Worm (Caenorhabditis elegans): ENCODE results near the gene T12A7.9.

The T12A7.9 gene

DNA sequence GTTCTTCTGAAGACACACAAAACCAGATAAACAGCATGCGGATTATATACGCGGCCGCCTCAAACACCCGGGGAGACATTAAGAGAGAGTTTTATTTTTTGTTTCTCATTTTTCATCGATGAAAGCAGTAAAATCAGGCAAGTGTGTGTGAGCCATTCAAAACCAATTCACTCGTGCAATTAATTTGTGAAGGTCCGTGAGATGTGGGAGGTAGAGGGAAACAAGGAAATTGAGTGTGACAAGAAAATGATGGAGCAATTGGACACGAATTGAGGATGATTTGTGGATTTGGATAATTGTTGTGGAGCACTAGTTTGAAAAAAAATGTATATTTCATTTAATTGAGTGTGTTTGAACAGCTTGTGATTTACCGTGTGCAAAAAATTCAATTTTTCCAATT lies 32.0 kb upstream of the T12A7.9 start:
- TF ChIP-seq flt-1 (GFP tag; IDR thresholded peaks at IDR 0.05) (no peak), tab-1 (GFP tag; IDR thresholded peaks at IDR 0.05) (no peak), ref-1 (GFP tag; conservative IDR thresholded peaks at IDR 0.05) (no peak), ztf-23 (GFP tag; IDR thresholded peaks at IDR 0.05) (no peak), ztf-29 (GFP tag; IDR thresholded peaks at IDR 0.05) (no peak), med-1 (GFP tag; optimal IDR thresholded peaks at IDR 0.05; ENCODE audit: insufficient read depth) (no peak), cog-1 (tag; optimal IDR thresholded peaks at IDR 0.05) (no peak), T22C8.4 (GFP tag; IDR thresholded peaks at IDR 0.05) (no peak), klf-2 (GFP tag; conservative IDR thresholded peaks at IDR 0.05) (no peak)

DNA sequence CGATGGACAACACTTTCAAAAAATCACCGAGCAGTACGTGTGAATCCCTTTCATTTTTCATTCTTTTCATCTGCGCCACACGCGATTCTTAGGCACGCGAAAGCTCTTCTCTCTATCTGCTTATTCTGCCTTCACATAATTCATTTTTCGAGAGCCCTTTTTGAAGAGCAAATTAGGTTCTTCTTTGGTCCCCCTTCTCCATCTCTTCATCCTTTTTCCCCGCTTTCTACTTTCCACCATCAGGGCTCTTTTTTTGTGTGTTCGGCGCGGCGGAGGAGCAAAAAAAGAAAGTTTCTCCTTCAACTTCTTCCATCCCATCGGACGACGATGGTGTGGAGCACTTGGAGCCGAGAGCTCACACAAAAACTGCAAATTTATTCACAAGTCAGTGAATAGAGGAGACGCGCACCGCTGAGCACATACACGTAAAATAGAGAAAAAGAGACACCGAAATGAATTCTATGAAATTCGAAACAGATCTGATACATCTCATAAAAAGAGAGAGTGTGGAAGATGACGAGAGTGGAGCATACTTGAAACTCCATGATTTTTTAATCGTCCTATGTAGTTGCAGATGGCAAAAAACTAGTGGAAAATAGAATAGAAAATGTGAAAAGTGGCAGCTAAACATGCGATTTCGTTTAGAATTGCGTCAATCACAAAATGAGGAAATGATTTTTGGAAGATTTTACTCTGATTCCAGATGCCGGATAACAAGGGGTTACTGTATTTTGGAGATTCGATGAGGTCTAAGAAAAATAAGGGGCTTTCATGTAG lies 29.4 kb upstream of the T12A7.9 start:
- TF ChIP-seq tab-1 (GFP tag; IDR thresholded peaks at IDR 0.05) (no peak), T22C8.4 (GFP tag; IDR thresholded peaks at IDR 0.05) (no peak), ztf-29 (GFP tag; IDR thresholded peaks at IDR 0.05) (no peak), med-1 (GFP tag; optimal IDR thresholded peaks at IDR 0.05; ENCODE audit: insufficient read depth) (no peak), ref-1 (GFP tag; conservative IDR thresholded peaks at IDR 0.05) (no peak), cog-1 (tag; optimal IDR thresholded peaks at IDR 0.05) (no peak), flt-1 (GFP tag; IDR thresholded peaks at IDR 0.05) (no peak), klf-2 (GFP tag; conservative IDR thresholded peaks at IDR 0.05) (no peak), ztf-23 (GFP tag; IDR thresholded peaks at IDR 0.05) (no peak)

DNA sequence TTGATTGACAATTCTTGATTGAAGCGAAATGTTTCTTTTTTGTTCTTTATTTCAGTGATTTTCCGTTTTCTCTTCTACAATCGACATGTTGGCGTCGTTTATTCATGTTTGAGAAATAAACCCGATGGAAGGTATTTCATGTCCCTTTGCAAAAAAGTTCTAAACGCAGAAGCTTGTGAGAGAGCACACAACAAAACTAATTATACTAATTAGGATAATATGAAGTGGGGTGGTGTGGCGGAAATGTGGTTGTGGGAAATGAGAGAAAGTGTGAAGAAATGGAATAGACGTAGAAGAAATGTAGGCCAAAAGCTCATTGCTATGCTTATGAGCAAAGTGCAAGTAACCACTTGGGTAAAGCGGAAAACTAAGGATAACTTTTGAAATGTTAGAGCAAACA lies 27.0 kb upstream of the T12A7.9 start:
- TF ChIP-seq ref-1 (GFP tag; conservative IDR thresholded peaks at IDR 0.05) (no peak), ztf-29 (GFP tag; IDR thresholded peaks at IDR 0.05) (no peak), flt-1 (GFP tag; IDR thresholded peaks at IDR 0.05) (no peak), ztf-23 (GFP tag; IDR thresholded peaks at IDR 0.05) (no peak)

DNA sequence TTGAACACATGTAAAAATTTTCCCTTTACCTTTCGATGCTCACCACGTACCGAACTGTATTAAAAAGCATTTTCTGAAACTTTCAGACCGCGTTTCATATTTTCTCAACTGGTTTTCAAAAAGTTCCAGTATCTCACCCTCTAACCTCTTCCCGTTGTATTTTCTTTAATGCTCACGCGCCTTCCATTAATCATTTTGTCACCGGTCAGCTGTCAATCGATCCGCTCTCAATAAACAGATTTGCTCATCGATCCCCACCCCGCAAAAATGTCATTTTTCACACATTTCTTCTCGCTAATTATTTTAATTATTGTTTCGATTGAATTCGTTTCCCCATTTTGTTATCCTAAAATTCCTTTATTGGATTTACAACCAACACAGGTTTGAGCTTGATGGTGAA lies 23.2 kb upstream of the T12A7.9 start, which contains the start of gene lpr-2:
lpr-2 (plus strand) TSS at position 189 of the 400 bp plus-strand sequence.
- TF ChIP-seq med-1 (GFP tag; optimal IDR thresholded peaks at IDR 0.05; ENCODE audit: insufficient read depth) (no peak), klf-2 (GFP tag; conservative IDR thresholded peaks at IDR 0.05) (no peak), ztf-23 (GFP tag; IDR thresholded peaks at IDR 0.05) (no peak), ztf-29 (GFP tag; IDR thresholded peaks at IDR 0.05) (no peak), T22C8.4 (GFP tag; IDR thresholded peaks at IDR 0.05) (no peak), ref-1 (GFP tag; conservative IDR thresholded peaks at IDR 0.05) (no peak), tab-1 (GFP tag; IDR thresholded peaks at IDR 0.05) (no peak)

DNA sequence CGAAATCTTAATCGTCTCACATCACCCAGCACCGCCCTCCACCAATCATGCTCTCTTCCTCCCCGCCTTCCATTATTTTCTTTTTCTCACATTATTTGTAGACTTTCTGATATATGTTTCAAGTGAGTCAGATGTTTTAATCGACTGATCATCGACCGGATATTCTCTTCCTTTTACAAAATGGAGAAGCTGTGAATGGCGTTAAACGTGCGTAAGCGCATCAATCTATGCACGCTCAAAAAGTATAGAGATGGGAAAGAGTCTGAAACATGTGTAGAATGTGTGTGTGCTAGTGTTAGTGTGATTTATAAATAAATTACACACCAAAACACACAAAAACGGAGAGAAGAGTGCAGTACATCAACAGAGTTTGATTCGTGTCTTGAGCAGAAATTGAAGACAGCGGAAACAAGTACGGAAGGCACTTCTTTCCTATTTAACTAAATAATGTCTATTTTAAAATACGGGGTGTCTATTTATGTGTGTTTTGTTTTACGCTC lies 21.2 kb upstream of the T12A7.9 start:
- no peak for TF ChIP-seq ref-1 (GFP tag; conservative IDR thresholded peaks at IDR 0.05)
- no peak for TF ChIP-seq flt-1 (GFP tag; IDR thresholded peaks at IDR 0.05)

DNA sequence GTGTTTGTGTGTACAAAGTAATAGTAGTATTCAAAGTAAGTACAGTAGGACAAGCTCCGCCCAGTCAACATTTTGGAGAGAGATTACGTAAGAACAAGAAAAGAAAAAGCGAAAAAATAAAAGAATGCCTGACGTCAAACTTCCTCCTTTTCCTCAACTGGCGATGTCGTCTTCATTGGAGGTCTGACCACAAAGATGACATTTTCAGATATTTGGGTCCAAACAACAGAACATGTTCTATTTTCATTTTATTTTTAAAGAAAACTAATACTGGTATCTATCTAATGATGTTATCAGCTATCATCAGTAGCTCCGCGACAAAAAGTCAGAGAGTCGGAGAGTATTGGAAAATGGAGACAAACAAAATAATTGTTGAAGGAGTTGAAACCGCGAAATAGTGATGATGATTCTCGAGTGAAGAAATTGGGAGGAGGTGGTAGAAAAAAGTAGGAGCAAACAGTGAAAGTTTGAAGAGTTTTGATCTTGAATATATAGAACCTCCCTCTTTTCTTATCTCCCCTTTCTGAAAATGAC lies 18.0 kb upstream of the T12A7.9 start, which contains the start of gene lips-5:
lips-5 (minus strand) TSS at position 51 of the 534 bp plus-strand sequence.
- TF ChIP-seq med-1 (GFP tag; optimal IDR thresholded peaks at IDR 0.05; ENCODE audit: insufficient read depth) = no peak
- no peak for TF ChIP-seq klf-2 (GFP tag; conservative IDR thresholded peaks at IDR 0.05)
- TF ChIP-seq ztf-23 (GFP tag; IDR thresholded peaks at IDR 0.05) = no peak
- TF ChIP-seq T22C8.4 (GFP tag; IDR thresholded peaks at IDR 0.05) = no peak
- no peak for TF ChIP-seq ref-1 (GFP tag; conservative IDR thresholded peaks at IDR 0.05)
- no peak for TF ChIP-seq tab-1 (GFP tag; IDR thresholded peaks at IDR 0.05)
- no peak for TF ChIP-seq flt-1 (GFP tag; IDR thresholded peaks at IDR 0.05)
- no peak for TF ChIP-seq ztf-29 (GFP tag; IDR thresholded peaks at IDR 0.05)
- no peak for TF ChIP-seq cog-1 (tag; optimal IDR thresholded peaks at IDR 0.05)

DNA sequence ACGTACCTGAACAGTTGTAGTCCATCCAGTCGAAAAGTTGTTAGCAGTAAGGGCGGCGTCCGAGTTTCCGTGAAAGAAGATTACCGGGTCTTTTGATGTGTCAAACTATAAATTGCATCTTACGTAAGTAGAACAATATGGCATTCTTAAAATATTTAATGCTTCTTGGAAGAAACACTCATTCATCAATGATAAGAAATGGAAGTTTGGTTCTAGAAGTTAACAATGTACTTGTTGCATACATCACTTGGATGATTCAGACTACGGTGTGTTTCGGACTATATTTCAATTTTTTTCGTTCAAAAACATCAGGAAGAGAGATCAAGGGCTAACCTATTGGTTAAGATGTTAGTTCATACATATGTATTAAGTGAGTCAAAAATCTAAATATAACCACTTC lies 16.3 kb upstream of the T12A7.9 start:
- TF ChIP-seq flt-1 (GFP tag; IDR thresholded peaks at IDR 0.05) = no peak
- TF ChIP-seq ztf-29 (GFP tag; IDR thresholded peaks at IDR 0.05) = no peak
- no peak for TF ChIP-seq med-1 (GFP tag; optimal IDR thresholded peaks at IDR 0.05; ENCODE audit: insufficient read depth)
- TF ChIP-seq klf-2 (GFP tag; conservative IDR thresholded peaks at IDR 0.05) = no peak
- TF ChIP-seq cog-1 (tag; optimal IDR thresholded peaks at IDR 0.05) = no peak
- no peak for TF ChIP-seq T22C8.4 (GFP tag; IDR thresholded peaks at IDR 0.05)
- no peak for TF ChIP-seq ztf-23 (GFP tag; IDR thresholded peaks at IDR 0.05)
- no peak for TF ChIP-seq tab-1 (GFP tag; IDR thresholded peaks at IDR 0.05)
- TF ChIP-seq ref-1 (GFP tag; conservative IDR thresholded peaks at IDR 0.05) = no peak

DNA sequence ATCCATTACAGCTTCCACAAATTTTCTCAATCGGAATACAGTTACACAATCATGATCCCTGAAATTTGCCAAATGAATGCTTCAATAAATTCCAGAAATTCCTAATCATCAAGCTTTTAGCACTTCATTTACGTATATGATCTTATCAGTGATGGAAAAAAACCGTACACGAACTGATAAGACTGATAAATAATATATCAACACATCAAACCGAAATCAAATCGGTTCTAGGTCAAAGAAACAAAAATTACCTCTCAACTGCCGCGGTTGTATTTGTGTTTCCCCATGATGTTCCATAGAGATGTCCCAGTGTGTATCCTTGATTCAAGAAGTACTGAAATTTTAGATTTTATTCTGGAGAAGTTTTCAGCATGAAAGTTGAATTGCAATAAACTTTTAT lies 15.3 kb upstream of the T12A7.9 start:
- no peak for TF ChIP-seq ztf-29 (GFP tag; IDR thresholded peaks at IDR 0.05)
- no peak for TF ChIP-seq tab-1 (GFP tag; IDR thresholded peaks at IDR 0.05)
- no peak for TF ChIP-seq med-1 (GFP tag; optimal IDR thresholded peaks at IDR 0.05; ENCODE audit: insufficient read depth)
- no peak for TF ChIP-seq ztf-23 (GFP tag; IDR thresholded peaks at IDR 0.05)
- no peak for TF ChIP-seq cog-1 (tag; optimal IDR thresholded peaks at IDR 0.05)
- no peak for TF ChIP-seq ref-1 (GFP tag; conservative IDR thresholded peaks at IDR 0.05)
- no peak for TF ChIP-seq T22C8.4 (GFP tag; IDR thresholded peaks at IDR 0.05)

DNA sequence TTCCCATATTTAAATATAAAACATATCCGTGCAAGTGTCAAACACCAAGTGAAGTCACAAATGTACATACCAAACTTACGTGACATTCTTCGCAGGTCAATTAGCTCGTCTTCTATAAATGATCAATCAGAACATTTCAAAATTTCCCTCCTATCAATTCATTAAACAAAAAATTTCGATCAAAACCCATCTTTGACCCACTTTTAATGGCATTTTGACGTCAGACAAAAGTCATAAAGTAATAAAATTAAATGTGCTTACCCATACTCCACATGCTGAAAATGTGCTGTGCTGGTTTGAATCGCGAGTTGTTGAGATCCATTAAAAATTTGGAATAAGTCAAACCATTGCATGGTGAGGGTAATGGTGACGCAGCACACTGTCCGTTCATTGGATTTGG lies 14.0 kb upstream of the T12A7.9 start:
- TF ChIP-seq cog-1 (tag; optimal IDR thresholded peaks at IDR 0.05) = no peak
- TF ChIP-seq tab-1 (GFP tag; IDR thresholded peaks at IDR 0.05) = no peak
- TF ChIP-seq med-1 (GFP tag; optimal IDR thresholded peaks at IDR 0.05; ENCODE audit: insufficient read depth) = no peak
- TF ChIP-seq ztf-29 (GFP tag; IDR thresholded peaks at IDR 0.05) = no peak
- no peak for TF ChIP-seq ztf-23 (GFP tag; IDR thresholded peaks at IDR 0.05)
- TF ChIP-seq ref-1 (GFP tag; conservative IDR thresholded peaks at IDR 0.05) = no peak
- no peak for TF ChIP-seq T22C8.4 (GFP tag; IDR thresholded peaks at IDR 0.05)
- TF ChIP-seq klf-2 (GFP tag; conservative IDR thresholded peaks at IDR 0.05) = no peak
- TF ChIP-seq flt-1 (GFP tag; IDR thresholded peaks at IDR 0.05) = no peak

DNA sequence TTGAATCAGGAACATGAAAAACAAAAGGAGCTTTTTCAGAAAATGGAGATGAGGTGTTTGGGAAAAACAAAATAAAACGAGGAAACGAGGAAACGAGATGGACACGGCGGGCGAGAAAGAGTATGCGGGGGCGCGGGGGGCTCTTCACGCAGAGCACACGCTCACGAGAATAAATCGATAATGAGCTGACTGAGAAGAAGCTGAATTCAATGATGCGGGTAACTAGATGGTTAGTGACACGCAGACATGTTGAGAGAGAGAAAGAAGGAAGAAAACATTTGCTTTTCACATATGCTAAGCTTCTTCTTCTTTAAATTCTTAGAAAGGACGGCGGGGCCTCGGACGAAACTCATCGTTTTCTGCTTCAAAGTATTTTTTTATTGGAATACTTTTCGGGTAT lies 9.7 kb upstream of the T12A7.9 start:
- peak; percentile 73 for TF ChIP-seq T22C8.4 (GFP tag; IDR thresholded peaks at IDR 0.05)
- TF ChIP-seq klf-2 (GFP tag; conservative IDR thresholded peaks at IDR 0.05) = no peak
